Worm (Caenorhabditis elegans): ENCODE results near the gene set-30.

Gene set-30

ce11 chrX:4961681-4962656, 37.1 kb upstream of the set-30 start (continued):
- TF ChIP-seq unc-62 (GFP tag; optimal IDR thresholded peaks at IDR 0.05 in 1 of 2) (peak in 1 of 2 experiments; percentile 85), unc-62 (tag; optimal IDR thresholded peaks at IDR 0.05) (no peak), fkh-10 (GFP tag; optimal IDR thresholded peaks at IDR 0.05) (peak; percentile 68), F49E8.2 (tag; optimal IDR thresholded peaks at IDR 0.05; ENCODE audit: borderline replicate concordance) (no peak), gei-8 (GFP tag; optimal IDR thresholded peaks at IDR 0.05) (no peak), unc-39 (tag; optimal IDR thresholded peaks at IDR 0.05) (no peak), daf-16 (GFP tag; optimal IDR thresholded peaks at IDR 0.05) (peak in 1 of 2 experiments; percentile 32), daf-16 (tag; optimal IDR thresholded peaks at IDR 0.05) (no peak), vab-7 (GFP tag; IDR thresholded peaks at IDR 0.05) (no peak), nhr-41 (GFP tag; IDR thresholded peaks at IDR 0.05) (no peak), ceh-44 (GFP tag; IDR thresholded peaks at IDR 0.05) (no peak), egl-43 (GFP tag; IDR thresholded peaks at IDR 0.05) (peak; percentile 64; the same call in 1 of the 2 replicates), pha-4 (GFP tag; IDR thresholded peaks at IDR 0.05) (peak; percentile 67), pha-4 (tag; optimal IDR thresholded peaks at IDR 0.05) (no peak), ceh-20 (GFP tag; IDR thresholded peaks at IDR 0.05) (peak; percentile 39; the same call in 1 of the 2 replicates), hif-1 (tag; optimal IDR thresholded peaks at IDR 0.05) (peak in 1 of 2 experiments; percentile 46), nhr-11 (tag; optimal IDR thresholded peaks at IDR 0.05) (peak; percentile 40), mes-2 (tag; optimal IDR thresholded peaks at IDR 0.05; ENCODE audit: poor library complexity, severe bottlenecking) (peak; percentile 50), Y5F2A.4 (GFP tag; optimal IDR thresholded peaks at IDR 0.05) (no peak), rbr-2 (tag; optimal IDR thresholded peaks at IDR 0.05) (peak; percentile 74), hlh-11 (tag; optimal IDR thresholded peaks at IDR 0.05) (peak; percentile 57), aly-2 (tag; optimal IDR thresholded peaks at IDR 0.05) (no peak), F37D6.2 (tag; optimal IDR thresholded peaks at IDR 0.05) (peak; percentile 48), unc-130 (GFP tag; optimal IDR thresholded peaks at IDR 0.05) (no peak), nhr-237 (tag; optimal IDR thresholded peaks at IDR 0.05) (no peak), hmg-1.1 (GFP tag; IDR thresholded peaks at IDR 0.05) (peak; percentile 78), aha-1 (tag) (peak; percentile 99), dve-1 (tag; optimal IDR thresholded peaks at IDR 0.05; ENCODE audit: insufficient read depth) (peak; percentile 46), nhr-77 (tag; optimal IDR thresholded peaks at IDR 0.05) (peak; percentile 47), dmd-6 (GFP tag; IDR thresholded peaks at IDR 0.05) (peak; percentile 24; the same call in 1 of the 2 replicates), php-3 (GFP tag; IDR thresholded peaks at IDR 0.05) (0 out of 2 replicates have a peak, but pooled peaks have one; percentile 34), mdl-1 (tag; optimal IDR thresholded peaks at IDR 0.05) (peak in 1 of 2 experiments; percentile 50), nhr-48 (tag; optimal IDR thresholded peaks at IDR 0.05) (peak; percentile 45), mep-1 (tag; optimal IDR thresholded peaks at IDR 0.05) (peak; percentile 87), nhr-28 (tag; optimal IDR thresholded peaks at IDR 0.05) (peak; percentile 60), set-16 (GFP tag; IDR thresholded peaks at IDR 0.05) (peak; percentile 42; the same call in 1 of the 2 replicates), tra-1 (GFP tag; IDR thresholded peaks at IDR 0.05) (no peak), T26A8.4 (GFP tag; IDR thresholded peaks at IDR 0.05) (peak; percentile 34; the same call in 1 of the 2 replicates), zip-11 (GFP tag; IDR thresholded peaks at IDR 0.05) (no peak), R02D3.7 (tag; optimal IDR thresholded peaks at IDR 0.05) (no peak)

ce11 chrX:4965592-4965991, 33.5 kb upstream of the set-30 start:
- TF ChIP-seq lin-1 (GFP tag; IDR thresholded peaks at IDR 0.05) = no peak
- no peak for TF ChIP-seq jun-1 (tag; optimal IDR thresholded peaks at IDR 0.05)
- no peak for TF ChIP-seq duxl-1 (tag; optimal IDR thresholded peaks at IDR 0.05; ENCODE audit: poor library complexity)
- no peak for TF ChIP-seq zfp-2 (tag; optimal IDR thresholded peaks at IDR 0.05)
- no peak for TF ChIP-seq nhr-41 (GFP tag; IDR thresholded peaks at IDR 0.05)
- no peak for TF ChIP-seq aly-2 (tag; optimal IDR thresholded peaks at IDR 0.05)
- no peak for TF ChIP-seq nhr-28 (tag; optimal IDR thresholded peaks at IDR 0.05)
- TF ChIP-seq ceh-32 (tag; optimal IDR thresholded peaks at IDR 0.05; ENCODE audit: poor library complexity) = no peak
- no peak for TF ChIP-seq cey-2 (tag; optimal IDR thresholded peaks at IDR 0.05; ENCODE audit: borderline replicate concordance, insufficient read depth)
- TF ChIP-seq set-16 (GFP tag; IDR thresholded peaks at IDR 0.05) = no peak
- no peak for TF ChIP-seq snpc-1.2 (GFP tag; IDR thresholded peaks at IDR 0.05)
- no peak for TF ChIP-seq Y5F2A.4 (GFP tag; optimal IDR thresholded peaks at IDR 0.05)
- TF ChIP-seq T26A8.4 (GFP tag; IDR thresholded peaks at IDR 0.05) = no peak
- TF ChIP-seq mep-1 (tag; optimal IDR thresholded peaks at IDR 0.05) = no peak
- no peak for TF ChIP-seq pha-4 (GFP tag; IDR thresholded peaks at IDR 0.05)
- no peak for TF ChIP-seq pha-4 (tag; optimal IDR thresholded peaks at IDR 0.05)
- TF ChIP-seq F49E8.2 (tag; optimal IDR thresholded peaks at IDR 0.05; ENCODE audit: borderline replicate concordance) = no peak
- TF ChIP-seq zip-2 (tag; optimal IDR thresholded peaks at IDR 0.05) = no peak

Measured in whole organism, L4 larva.